Worm (Caenorhabditis elegans) whole organism, midembryonic: Measurements from ENCODE around the gene hel-1.

Experiments
- cog-1 ChIP-seq: sonication (generic microtip); optimal IDR thresholded peaks from 2 replicates; lab custom pipeline; 2016; ENCODE audit warnings: missing genetic modification characterization, missing compliant biosample characterization
- flt-1 ChIP-seq: fragments of 200-800 bp; sonication (Bioruptor generic); IDR thresholded peaks from 2 replicates; pipeline ENCODE4 v1.3.6; 2022; ENCODE audit warnings: missing genetic modification characterization, missing compliant biosample characterization
- klf-2 ChIP-seq: fragments of 200-800 bp; sonication (Bioruptor generic); conservative IDR thresholded peaks from 2 replicates; pipeline ENCODE4 v1.3.6; 2022; ENCODE audit warnings: missing genetic modification reagents, missing genetic modification characterization, missing compliant biosample characterization
- ztf-29 ChIP-seq: fragments of 200-800 bp; sonication (Bioruptor generic); IDR thresholded peaks from 2 replicates; pipeline ENCODE4 v1.3.6; 2022; ENCODE audit warnings: missing genetic modification reagents, missing genetic modification characterization, missing compliant biosample characterization

- no peak for TF ChIP-seq ztf-29
- TF ChIP-seq klf-2: no peak
- no peak for TF ChIP-seq flt-1 (GFP tag; lab: Robert Waterston, UW)
- TF ChIP-seq cog-1: no peak
Measured at ce11 chrII:8358466-8358865, 29.8 kb upstream of the hel-1 start.
